Worm (Caenorhabditis elegans) whole organism, L1 larva: Measurements from ENCODE around the gene B0303.16.

ENCODE experiments used
- aha-1 ChIP-seq: fragments of 150-350 bp; optimal IDR thresholded peaks from 2 replicates; lab custom pipeline; 2014; ENCODE audit warnings: missing biosample characterization, missing genetic modification characterization
- egl-27 ChIP-seq, 2 experiments: fragments of 150-350 bp in 1 of 2; sonication (generic microtip); optimal IDR thresholded peaks; 3 replicates each; lab custom pipeline; 2017 to 2018; ENCODE audit warnings: missing biosample characterization in 2 of 2, missing genetic modification characterization in 2 of 2, missing genetic modification reagents in 2 of 2
- fos-1 ChIP-seq: fragments of 150-350 bp; optimal IDR thresholded peaks from 2 replicates; lab custom pipeline; 2014; ENCODE audit warnings: missing biosample characterization, missing genetic modification characterization
- lsy-2 ChIP-seq, 2 experiments: fragments of 150-350 bp; optimal IDR thresholded peaks; 2 replicates each; lab custom pipeline; 2014; ENCODE audit warnings: missing biosample characterization in 2 of 2, missing genetic modification characterization in 2 of 2
- pax-3 ChIP-seq: fragments of 200-800 bp; sonication (Bioruptor generic); optimal IDR thresholded peaks from 2 replicates; lab custom pipeline; 2018; ENCODE audit warnings: mild to moderate bottlenecking, missing genetic modification characterization, moderate library complexity, missing compliant biosample characterization
- unc-62 ChIP-seq: fragments of 150-350 bp; optimal IDR thresholded peaks from 2 replicates; lab custom pipeline; 2014; ENCODE audit warnings: missing biosample characterization, missing genetic modification reagents, missing genetic modification characterization
- zag-1 ChIP-seq: fragments of 150-350 bp; optimal IDR thresholded peaks from 2 replicates; lab custom pipeline; 2014; ENCODE audit warnings: missing biosample characterization, missing genetic modification characterization
- ztf-4 ChIP-seq: fragments of 150-350 bp; optimal IDR thresholded peaks from 2 replicates; lab custom pipeline; 2014; ENCODE audit warnings: missing biosample characterization, missing genetic modification characterization

- TF ChIP-seq ztf-4 (no peak), aha-1 (tag; lab: Kevin White, UChicago) (no peak), pax-3 (tag; lab: Kevin White, UChicago) (no peak), lsy-2 (tag; optimal IDR thresholded peaks at IDR 0.05; lab: Kevin White, UChicago) (no peak), zag-1 (tag; lab: Kevin White, UChicago) (no peak), egl-27 (tag; optimal IDR thresholded peaks at IDR 0.05; lab: Kevin White, UChicago) (no peak), unc-62 (GFP tag; lab: Kevin White, UChicago) (no peak), fos-1 (no peak)
Observed at ce11 chrIII:8718592-8718991, 13.7 kb downstream of the B0303.16 start.
